Worm (Caenorhabditis elegans) whole organism, L1 larva: ENCODE measurements around the gene czw-1.

Experiments used
- C04F5.9 ChIP-seq: sonication (generic microtip); optimal IDR thresholded peaks from 2 replicates; lab custom pipeline; 2016; ENCODE audit warnings: missing genetic modification characterization, missing compliant biosample characterization
- C16A3.4 ChIP-seq: fragments of 150-350 bp; optimal IDR thresholded peaks from 2 replicates; lab custom pipeline; 2014; ENCODE audit warnings: missing biosample characterization, missing genetic modification characterization
- F16B12.6 ChIP-seq: fragments of 150-350 bp; optimal IDR thresholded peaks from 2 replicates; lab custom pipeline; 2014; ENCODE audit warnings: missing biosample characterization, missing genetic modification characterization
- Y116A8C.19 ChIP-seq: sonication (generic microtip); optimal IDR thresholded peaks from 2 replicates; lab custom pipeline; 2016; ENCODE audit warnings: missing compliant biosample characterization, missing genetic modification characterization, borderline replicate concordance
- aha-1 ChIP-seq: fragments of 150-350 bp; optimal IDR thresholded peaks from 2 replicates; lab custom pipeline; 2014; ENCODE audit warnings: missing biosample characterization, missing genetic modification characterization
- alr-1 ChIP-seq: fragments of 200-800 bp; sonication (Bioruptor generic); optimal IDR thresholded peaks from 2 replicates; lab custom pipeline; 2018; ENCODE audit warnings: borderline replicate concordance, mild to moderate bottlenecking, missing genetic modification characterization, missing compliant biosample characterization
- aly-2 ChIP-seq: fragments of 150-350 bp; optimal IDR thresholded peaks from 2 replicates; lab custom pipeline; 2014; ENCODE audit warnings: missing biosample characterization, missing genetic modification characterization
- blmp-1 ChIP-seq: fragments of 150-350 bp; optimal IDR thresholded peaks from 2 replicates; lab custom pipeline; 2014; ENCODE audit warnings: missing biosample characterization, missing genetic modification characterization
- ceh-8 ChIP-seq: fragments of 200-800 bp; sonication (Bioruptor generic); optimal IDR thresholded peaks from 2 replicates; lab custom pipeline; 2018; ENCODE audit warnings: mild to moderate bottlenecking, missing genetic modification characterization, moderate library complexity, missing compliant biosample characterization
- ceh-88 ChIP-seq: fragments of 200-800 bp; sonication (Bioruptor generic); IDR thresholded peaks from 2 replicates; pipeline ENCODE4 v1.3.6; 2022; ENCODE audit warnings: missing genetic modification characterization, missing compliant biosample characterization
- ces-1 ChIP-seq: fragments of 150-350 bp; optimal IDR thresholded peaks from 2 replicates; lab custom pipeline; 2014; ENCODE audit warnings: missing biosample characterization, missing genetic modification reagents, missing genetic modification characterization
- efl-1 ChIP-seq, 4 experiments: fragments of 150-350 bp; optimal IDR thresholded peaks in 3 of 4; peaks in 1 of 4; 1 replicate in 1 of 4; 2 replicates in 3 of 4; lab custom pipeline; 2014; ENCODE audit warnings: missing biosample characterization in 2 of 4, missing genetic modification characterization in 2 of 4, missing genetic modification reagents in 2 of 4
- egl-27 ChIP-seq, 2 experiments: fragments of 150-350 bp in 1 of 2; sonication (generic microtip); optimal IDR thresholded peaks; 3 replicates each; lab custom pipeline; 2017 to 2018; ENCODE audit warnings: missing biosample characterization in 2 of 2, missing genetic modification characterization in 2 of 2, missing genetic modification reagents in 2 of 2
- elt-2 ChIP-seq: sonication (generic microtip); optimal IDR thresholded peaks from 2 replicates; lab custom pipeline; 2016; ENCODE audit warnings: missing genetic modification characterization, mild to moderate bottlenecking, inconsistent platforms, missing compliant biosample characterization, missing genetic modification reagents
- elt-3 ChIP-seq, 6 experiments: fragments of 150-350 bp in 1 of 6; sonication (generic microtip); optimal IDR thresholded peaks; 2 replicates each; lab custom pipeline; 2017 to 2018; ENCODE audit warnings: missing biosample characterization in 6 of 6, missing genetic modification characterization in 6 of 6, inconsistent platforms in 1 of 6
- fos-1 ChIP-seq: fragments of 150-350 bp; optimal IDR thresholded peaks from 2 replicates; lab custom pipeline; 2014; ENCODE audit warnings: missing biosample characterization, missing genetic modification characterization
- grh-1 ChIP-seq: fragments of 200-800 bp; sonication (Bioruptor generic); IDR thresholded peaks from 2 replicates; pipeline ENCODE4 v1.3.6; 2022; ENCODE audit warnings: missing genetic modification reagents, missing genetic modification characterization, missing compliant biosample characterization
- hlh-17 ChIP-seq: fragments of 200-800 bp; sonication (Bioruptor generic); optimal IDR thresholded peaks from 2 replicates; lab custom pipeline; 2018; ENCODE audit warnings: missing genetic modification characterization, mild to moderate bottlenecking, missing compliant biosample characterization, moderate library complexity, borderline replicate concordance
- hlh-4 ChIP-seq: sonication (generic microtip); optimal IDR thresholded peaks from 2 replicates; lab custom pipeline; 2016; ENCODE audit warnings: mild to moderate bottlenecking, missing genetic modification characterization, missing compliant biosample characterization
- hpl-2 ChIP-seq: fragments of 150-350 bp; optimal IDR thresholded peaks from 2 replicates; lab custom pipeline; 2014; ENCODE audit warnings: missing biosample characterization, missing genetic modification reagents, missing genetic modification characterization
- irx-1 ChIP-seq: sonication (generic microtip); optimal IDR thresholded peaks from 2 replicates; lab custom pipeline; 2016; ENCODE audit warnings: missing genetic modification characterization, missing compliant biosample characterization
- jun-1 ChIP-seq: fragments of 150-350 bp; optimal IDR thresholded peaks from 2 replicates; lab custom pipeline; 2014; ENCODE audit warnings: missing biosample characterization, missing genetic modification reagents, missing genetic modification characterization
- lin-14 ChIP-seq: fragments of 200-800 bp; sonication (Bioruptor generic); optimal IDR thresholded peaks from 2 replicates; lab custom pipeline; 2018; ENCODE audit warnings: mild to moderate bottlenecking, missing genetic modification characterization, moderate library complexity, missing compliant biosample characterization
- lin-35 ChIP-seq, 2 experiments: fragments of 150-350 bp; optimal IDR thresholded peaks; 2 replicates each; lab custom pipeline; 2014; ENCODE audit warnings: missing biosample characterization in 2 of 2, missing genetic modification characterization in 2 of 2, missing genetic modification reagents in 2 of 2
- lsy-2 ChIP-seq, 2 experiments: fragments of 150-350 bp; optimal IDR thresholded peaks; 2 replicates each; lab custom pipeline; 2014; ENCODE audit warnings: missing biosample characterization in 2 of 2, missing genetic modification characterization in 2 of 2
- nhr-12 ChIP-seq: sonication (generic microtip); optimal IDR thresholded peaks from 2 replicates; lab custom pipeline; 2017; ENCODE audit warnings: missing biosample characterization, missing genetic modification characterization
- nhr-19 ChIP-seq: fragments of 200-800 bp; sonication (Bioruptor generic); conservative IDR thresholded peaks from 2 replicates; pipeline ENCODE4 v1.3.6; 2022; ENCODE audit warnings: missing genetic modification characterization, missing compliant biosample characterization
- nhr-237 ChIP-seq: fragments of 150-350 bp; optimal IDR thresholded peaks from 2 replicates; lab custom pipeline; 2014; ENCODE audit warnings: missing biosample characterization, missing genetic modification characterization
- nhr-28 ChIP-seq: fragments of 150-350 bp; optimal IDR thresholded peaks from 2 replicates; lab custom pipeline; 2014; ENCODE audit warnings: missing biosample characterization, missing genetic modification characterization
- nhr-47 ChIP-seq: sonication (generic microtip); optimal IDR thresholded peaks from 2 replicates; lab custom pipeline; 2016; ENCODE audit warnings: mild to moderate bottlenecking, missing genetic modification characterization, moderate library complexity, missing compliant biosample characterization
- nhr-77 ChIP-seq: fragments of 150-350 bp; optimal IDR thresholded peaks from 2 replicates; lab custom pipeline; 2014; ENCODE audit warnings: missing biosample characterization, missing genetic modification characterization
- pag-3 ChIP-seq: sonication (generic microtip); optimal IDR thresholded peaks from 2 replicates; lab custom pipeline; 2017; ENCODE audit warnings: missing genetic modification characterization, mild to moderate bottlenecking, missing compliant biosample characterization, antibody characterized with exemption, borderline replicate concordance; ENCODE audit not compliant: insufficient read depth
- pax-3 ChIP-seq: fragments of 200-800 bp; sonication (Bioruptor generic); optimal IDR thresholded peaks from 2 replicates; lab custom pipeline; 2018; ENCODE audit warnings: mild to moderate bottlenecking, missing genetic modification characterization, moderate library complexity, missing compliant biosample characterization
- pqm-1 ChIP-seq: sonication (generic microtip); optimal IDR thresholded peaks from 3 replicates; lab custom pipeline; 2017; ENCODE audit warnings: missing biosample characterization, missing genetic modification characterization
- skn-1 ChIP-seq: fragments of 150-350 bp; optimal IDR thresholded peaks from 2 replicates; lab custom pipeline; 2014; ENCODE audit warnings: missing biosample characterization, missing genetic modification characterization
- snpc-4 ChIP-seq: fragments of 150-350 bp; optimal IDR thresholded peaks from 2 replicates; lab custom pipeline; 2014; ENCODE audit warnings: missing biosample characterization, missing genetic modification characterization
- snu-23 ChIP-seq: sonication (generic microtip); optimal IDR thresholded peaks from 2 replicates; lab custom pipeline; 2016; ENCODE audit warnings: missing genetic modification characterization, missing compliant biosample characterization
- sptf-1 ChIP-seq: fragments of 150-350 bp; optimal IDR thresholded peaks from 2 replicates; lab custom pipeline; 2014; ENCODE audit warnings: missing biosample characterization, missing genetic modification characterization
- sup-37 ChIP-seq: fragments of 200-800 bp; sonication (Bioruptor generic); optimal IDR thresholded peaks from 2 replicates; lab custom pipeline; 2018; ENCODE audit warnings: mild to moderate bottlenecking, missing genetic modification characterization, missing compliant biosample characterization
- swsn-7 ChIP-seq: sonication (generic microtip); optimal IDR thresholded peaks from 2 replicates; lab custom pipeline; 2016; ENCODE audit warnings: missing genetic modification characterization, missing compliant biosample characterization
- tbx-2 ChIP-seq: sonication (generic microtip); optimal IDR thresholded peaks from 2 replicates; lab custom pipeline; 2016; ENCODE audit warnings: missing genetic modification characterization, missing compliant biosample characterization
- tlp-1 ChIP-seq: fragments of 150-350 bp; optimal IDR thresholded peaks from 2 replicates; lab custom pipeline; 2014; ENCODE audit warnings: missing biosample characterization, missing genetic modification characterization
- unc-130 ChIP-seq: fragments of 150-350 bp; optimal IDR thresholded peaks from 2 replicates; lab custom pipeline; 2017; ENCODE audit warnings: missing biosample characterization, missing genetic modification characterization, inconsistent platforms
- unc-62 ChIP-seq: fragments of 150-350 bp; optimal IDR thresholded peaks from 2 replicates; lab custom pipeline; 2014; ENCODE audit warnings: missing biosample characterization, missing genetic modification reagents, missing genetic modification characterization
- unc-98 ChIP-seq: fragments of 200-800 bp; sonication (Bioruptor generic); IDR thresholded peaks from 2 replicates; pipeline ENCODE4 v1.3.6; 2022; ENCODE audit warnings: missing genetic modification characterization, missing compliant biosample characterization
- vab-15 ChIP-seq: sonication (generic microtip); optimal IDR thresholded peaks from 2 replicates; lab custom pipeline; 2017; ENCODE audit warnings: missing genotype, mild to moderate bottlenecking, missing genetic modification characterization, missing compliant biosample characterization
- xbp-1 ChIP-seq: sonication (generic microtip); optimal IDR thresholded peaks from 2 replicates; lab custom pipeline; 2016; ENCODE audit warnings: missing genetic modification characterization, missing compliant biosample characterization
- zag-1 ChIP-seq: fragments of 150-350 bp; optimal IDR thresholded peaks from 2 replicates; lab custom pipeline; 2014; ENCODE audit warnings: missing biosample characterization, missing genetic modification characterization
- ztf-11 ChIP-seq, 2 experiments: sonication (generic microtip); optimal IDR thresholded peaks; 2 replicates each; lab custom pipeline; 2016 to 2017; ENCODE audit warnings: missing genetic modification characterization in 2 of 2, missing biosample characterization in 1 of 2, missing compliant biosample characterization in 1 of 2
- ztf-4 ChIP-seq: fragments of 150-350 bp; optimal IDR thresholded peaks from 2 replicates; lab custom pipeline; 2014; ENCODE audit warnings: missing biosample characterization, missing genetic modification characterization

The czw-1 gene

ce11 chrIV:7903359-7903758 lies 43.3 kb downstream of the czw-1 start, which contains the start of gene C49H3.6 (continued):
- TF ChIP-seq ceh-88 (GFP tag; lab: Robert Waterston, UW): 0 out of 2 replicates have a peak, but pooled peaks have one; percentile 24
- no peak for TF ChIP-seq C04F5.9 (tag; lab: Kevin White, UChicago)
- no peak for TF ChIP-seq aha-1
- no peak for TF ChIP-seq grh-1 (GFP tag; lab: Robert Waterston, UW)
- peak; percentile 5 for TF ChIP-seq ztf-4 (tag; lab: Kevin White, UChicago)
- no peak for TF ChIP-seq snpc-4
- no peak for TF ChIP-seq nhr-12 (tag; lab: Kevin White, UChicago)
- TF ChIP-seq jun-1 (tag; lab: Kevin White, UChicago): no peak
- peak; percentile 5 for TF ChIP-seq xbp-1 (tag; lab: Kevin White, UChicago)
- no peak for TF ChIP-seq fos-1 (tag; lab: Kevin White, UChicago)
- TF ChIP-seq zag-1 (tag; lab: Kevin White, UChicago): no peak
- TF ChIP-seq elt-3 (tag; optimal IDR thresholded peaks at IDR 0.05; lab: Kevin White, UChicago): no peak
- TF ChIP-seq efl-1 (optimal IDR thresholded peaks at IDR 0.05; lab: Kevin White, UChicago): peak; percentile 24 to 26
- no peak for TF ChIP-seq efl-1 (GFP tag; optimal IDR thresholded peaks at IDR 0.05 in 1 of 2; lab: Kevin White, UChicago)
- TF ChIP-seq hlh-4: no peak
- TF ChIP-seq pax-3 (tag; lab: Kevin White, UChicago): no peak
- TF ChIP-seq sup-37: no peak
- no peak for TF ChIP-seq pag-3 (tag; lab: Kevin White, UChicago)
- TF ChIP-seq lin-35 (GFP tag; optimal IDR thresholded peaks at IDR 0.05; lab: Kevin White, UChicago): peak in 1 of 2 experiments; percentile 29
- peak; percentile 6 for TF ChIP-seq tbx-2 (tag; lab: Kevin White, UChicago)
- peak; percentile 40 for TF ChIP-seq swsn-7 (tag; lab: Kevin White, UChicago)
- TF ChIP-seq pqm-1 (tag; lab: Kevin White, UChicago): no peak
- no peak for TF ChIP-seq sptf-1 (tag; lab: Kevin White, UChicago)
- TF ChIP-seq F16B12.6 (tag; lab: Kevin White, UChicago): peak; percentile 13
- TF ChIP-seq irx-1 (tag; lab: Kevin White, UChicago): no peak
- TF ChIP-seq Y116A8C.19 (tag; lab: Kevin White, UChicago): no peak
- no peak for TF ChIP-seq skn-1
- TF ChIP-seq alr-1 (tag; lab: Kevin White, UChicago): no peak
- no peak for TF ChIP-seq nhr-28
- TF ChIP-seq hlh-17 (GFP tag; lab: Kevin White, UChicago): no peak
- no peak for TF ChIP-seq nhr-77 (tag; lab: Kevin White, UChicago)
- no peak for TF ChIP-seq vab-15 (tag; lab: Kevin White, UChicago)
- no peak for TF ChIP-seq blmp-1 (tag; lab: Kevin White, UChicago)
- no peak for TF ChIP-seq aly-2 (tag; lab: Kevin White, UChicago)
- no peak for TF ChIP-seq nhr-47
- TF ChIP-seq ztf-11 (tag; optimal IDR thresholded peaks at IDR 0.05; lab: Kevin White, UChicago): no peak
- TF ChIP-seq ces-1 (GFP tag; lab: Kevin White, UChicago): no peak

DNA sequence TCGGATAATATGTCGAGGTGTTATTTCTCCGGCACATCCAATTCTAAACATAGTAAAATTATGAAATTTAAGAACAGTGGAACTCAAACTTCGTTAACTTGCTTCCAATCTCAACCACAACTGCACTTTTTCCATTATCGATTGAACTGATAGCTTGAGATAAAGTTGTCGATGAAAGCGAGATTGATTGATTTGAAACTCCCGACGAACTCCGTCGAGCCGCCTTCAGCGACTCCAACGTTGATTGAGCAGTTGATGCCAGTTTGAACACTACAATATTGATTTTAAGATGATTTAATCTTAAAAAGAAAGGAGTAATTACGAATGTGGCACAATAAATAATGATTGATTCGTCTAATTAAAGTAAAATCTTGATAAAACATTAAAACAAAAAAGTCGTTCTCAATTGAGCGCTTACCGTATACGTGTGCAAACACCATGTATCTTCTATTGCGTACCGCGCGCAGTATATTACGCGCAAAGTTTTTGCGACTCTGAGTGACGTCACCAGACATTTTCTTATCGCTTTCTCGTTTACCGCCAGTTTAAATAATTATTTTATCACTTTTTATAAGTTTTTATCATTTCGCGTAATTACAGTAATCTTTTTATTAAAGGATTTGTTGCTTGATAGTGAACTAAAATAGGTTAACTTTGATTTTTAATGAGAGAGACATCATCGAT lies 44.3 kb downstream of the czw-1 start, which contains the start of gene arp-11:
Gene arp-11 (minus strand): TSS at position 51 of the 684 bp plus-strand sequence.
- TF ChIP-seq tlp-1 (tag; lab: Kevin White, UChicago): no peak
- peak; percentile 97 to 99 for TF ChIP-seq lsy-2 (tag; optimal IDR thresholded peaks at IDR 0.05; lab: Kevin White, UChicago)
- peak; percentile 87 for TF ChIP-seq snu-23 (GFP tag; lab: Kevin White, UChicago)
- TF ChIP-seq unc-98 (GFP tag; lab: Robert Waterston, UW): no peak
- TF ChIP-seq nhr-19: peak; percentile 70
- TF ChIP-seq elt-2 (tag; lab: Kevin White, UChicago): peak; percentile 94
- no peak for TF ChIP-seq grh-1 (GFP tag; lab: Robert Waterston, UW)
- no peak for TF ChIP-seq irx-1 (tag; lab: Kevin White, UChicago)
- TF ChIP-seq unc-62 (GFP tag; lab: Kevin White, UChicago): no peak
- no peak for TF ChIP-seq C04F5.9 (tag; lab: Kevin White, UChicago)
- no peak for TF ChIP-seq sptf-1 (tag; lab: Kevin White, UChicago)
- peak; percentile 40 for TF ChIP-seq nhr-77 (tag; lab: Kevin White, UChicago)
- TF ChIP-seq ceh-8 (GFP tag; lab: Kevin White, UChicago): no peak
- TF ChIP-seq unc-130 (tag; lab: Kevin White, UChicago): peak; percentile 77
- no peak for TF ChIP-seq hpl-2 (GFP tag; lab: Kevin White, UChicago)
- no peak for TF ChIP-seq egl-27 (tag; optimal IDR thresholded peaks at IDR 0.05; lab: Kevin White, UChicago)
- TF ChIP-seq efl-1 (optimal IDR thresholded peaks at IDR 0.05; lab: Kevin White, UChicago): peak; percentile 66 to 77
- peak; percentile 74 to 95 for TF ChIP-seq efl-1 (GFP tag; optimal IDR thresholded peaks at IDR 0.05 in 1 of 2; lab: Kevin White, UChicago)
- peak; percentile 70 for TF ChIP-seq skn-1
- TF ChIP-seq lin-14 (GFP tag; lab: Kevin White, UChicago): peak; percentile 86
- TF ChIP-seq ces-1 (GFP tag; lab: Kevin White, UChicago): no peak
- peak; percentile 77 for TF ChIP-seq xbp-1 (tag; lab: Kevin White, UChicago)
- no peak for TF ChIP-seq nhr-237 (tag; lab: Kevin White, UChicago)
- peak; percentile 89 for TF ChIP-seq C16A3.4 (tag; lab: Kevin White, UChicago)
